Fruit fly (Drosophila melanogaster) whole organism: ENCODE measurements around the gene robl22E.

Experiments
- CG8478 ChIP-seq: fragments of >200 bp; optimal IDR thresholded peaks from 2 replicates; lab custom pipeline; 2018; ENCODE audit warnings: inconsistent platforms
- Dll ChIP-seq: fragments of >200 bp; optimal IDR thresholded peaks from 2 replicates; lab custom pipeline; 2017
- EcR ChIP-seq, 2 experiments: fragments of >200 bp; optimal IDR thresholded peaks; 2 replicates each; lab custom pipeline; 2017; ENCODE audit warnings: missing biosample characterization in 2 of 2, missing genetic modification characterization in 2 of 2, missing genetic modification reagents in 2 of 2
- pan ChIP-seq: fragments of >200 bp; optimal IDR thresholded peaks from 2 replicates; lab custom pipeline; 2017
- psq ChIP-seq: fragments of >200 bp; optimal IDR thresholded peaks from 2 replicates; lab custom pipeline; 2017
- usp ChIP-seq: fragments of >200 bp; optimal IDR thresholded peaks from 2 replicates; lab custom pipeline; 2017; ENCODE audit warnings: missing biosample characterization, missing genetic modification characterization, mixed read lengths

The robl22E gene

DNA sequence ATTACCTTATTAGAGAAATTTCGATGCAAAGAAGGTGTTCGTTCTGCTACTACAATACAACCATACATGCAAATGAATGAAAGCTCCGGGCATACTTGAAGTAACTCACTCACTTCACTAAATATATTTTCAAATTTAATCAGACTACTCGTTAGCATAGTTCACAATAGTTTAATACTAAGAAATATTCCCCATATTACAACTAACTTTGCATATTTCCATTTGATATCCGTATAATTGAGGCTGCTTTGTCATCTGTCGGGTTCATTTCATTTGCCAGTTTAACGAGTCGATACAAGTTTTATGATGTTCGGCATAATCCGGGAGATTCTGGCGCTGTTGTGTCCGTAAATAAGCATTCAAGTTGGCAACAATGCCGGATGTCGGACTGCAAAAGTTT, at the start of gene robl22E:
Gene robl22E, minus strand, starts transcription at position 101 of the 400 bp plus-strand sequence.
- no peak for TF ChIP-seq CG8478 (lab: Kevin White, UChicago)
- no peak for TF ChIP-seq pan (lab: Kevin White, UChicago)
- TF ChIP-seq psq (lab: Kevin White, UChicago), result no peak
- no peak for TF ChIP-seq Dll (lab: Kevin White, UChicago)
- no peak for TF ChIP-seq usp (GFP tag; lab: Kevin White, UChicago)
- no peak for TF ChIP-seq EcR (GFP tag; optimal IDR thresholded peaks at IDR 0.05; lab: Kevin White, UChicago)

DNA sequence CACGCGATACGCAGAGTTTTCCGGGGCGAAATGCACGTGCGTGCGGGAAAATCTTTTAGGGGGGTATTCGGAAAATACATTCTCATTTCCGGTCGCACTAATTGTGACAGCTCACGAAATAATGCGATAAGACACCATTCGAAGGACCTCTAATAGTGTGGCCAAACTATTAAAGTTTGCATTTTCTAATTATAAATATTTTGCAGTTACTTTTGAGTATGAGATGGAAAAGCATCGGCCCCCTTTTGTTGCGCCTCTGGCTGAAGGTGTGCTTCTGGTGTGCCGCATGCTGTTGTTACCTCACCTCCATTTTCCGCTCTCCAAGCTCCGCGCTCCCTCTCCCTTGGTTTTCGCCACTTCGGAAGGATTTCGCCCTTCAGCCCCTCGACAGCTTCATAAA, 23.6 kb upstream of the robl22E start:
- no peak for TF ChIP-seq usp (GFP tag; lab: Kevin White, UChicago)

DNA sequence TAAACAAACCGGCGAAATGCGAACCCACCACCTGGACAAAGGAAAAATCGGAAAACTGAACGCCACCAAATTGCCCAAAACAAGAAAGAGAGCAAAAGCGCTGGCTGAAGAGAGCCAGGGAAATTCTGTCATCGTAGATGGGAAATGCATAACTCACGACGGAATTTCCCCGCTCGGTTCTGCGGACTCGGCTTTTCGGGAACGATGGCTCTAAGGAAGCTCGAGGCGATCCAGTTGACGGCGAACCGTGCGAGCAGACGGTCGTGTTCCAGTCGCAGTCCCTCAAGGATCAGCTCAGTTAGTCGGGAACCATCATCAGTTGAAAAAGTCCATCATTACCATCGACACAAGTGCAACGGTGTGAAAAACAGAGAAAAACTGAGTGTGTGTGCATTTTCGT, 20.9 kb upstream of the robl22E start, which contains the start of gene eys:
Gene eys, plus strand, starts transcription at position 232 of the 400 bp plus-strand sequence.
- TF ChIP-seq psq (lab: Kevin White, UChicago) (no peak), CG8478 (lab: Kevin White, UChicago) (no peak), usp (GFP tag; lab: Kevin White, UChicago) (no peak), Dll (lab: Kevin White, UChicago) (no peak), EcR (GFP tag; optimal IDR thresholded peaks at IDR 0.05; lab: Kevin White, UChicago) (no peak), pan (lab: Kevin White, UChicago) (no peak)

DNA sequence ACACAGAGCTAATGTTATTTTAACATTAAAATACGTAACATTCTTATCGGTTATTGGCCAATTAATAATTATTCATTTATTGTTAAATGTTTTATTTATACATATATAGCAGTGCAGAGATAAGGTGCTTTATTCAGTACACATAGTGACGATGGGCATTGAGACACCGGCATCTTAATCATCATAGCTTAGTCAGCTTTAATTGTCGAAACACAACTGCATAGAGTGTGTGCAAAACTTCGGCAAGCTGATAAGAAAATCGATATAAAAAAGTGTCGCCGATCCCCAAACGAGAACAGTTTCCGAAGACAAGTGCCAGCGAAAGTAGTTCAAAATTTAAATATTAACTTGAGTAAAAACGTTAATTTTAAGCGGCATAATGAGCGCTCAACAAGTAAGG, 17.1 kb upstream of the robl22E start, which contains the start of gene CG16995:
Gene CG16995, plus strand, starts transcription at position 301 of the 400 bp plus-strand sequence.
- no peak for TF ChIP-seq Dll (lab: Kevin White, UChicago)
- no peak for TF ChIP-seq pan (lab: Kevin White, UChicago)
- TF ChIP-seq EcR (GFP tag; optimal IDR thresholded peaks at IDR 0.05; lab: Kevin White, UChicago), result no peak
- TF ChIP-seq psq (lab: Kevin White, UChicago), result no peak
- no peak for TF ChIP-seq usp (GFP tag; lab: Kevin White, UChicago)
- no peak for TF ChIP-seq CG8478 (lab: Kevin White, UChicago)

DNA sequence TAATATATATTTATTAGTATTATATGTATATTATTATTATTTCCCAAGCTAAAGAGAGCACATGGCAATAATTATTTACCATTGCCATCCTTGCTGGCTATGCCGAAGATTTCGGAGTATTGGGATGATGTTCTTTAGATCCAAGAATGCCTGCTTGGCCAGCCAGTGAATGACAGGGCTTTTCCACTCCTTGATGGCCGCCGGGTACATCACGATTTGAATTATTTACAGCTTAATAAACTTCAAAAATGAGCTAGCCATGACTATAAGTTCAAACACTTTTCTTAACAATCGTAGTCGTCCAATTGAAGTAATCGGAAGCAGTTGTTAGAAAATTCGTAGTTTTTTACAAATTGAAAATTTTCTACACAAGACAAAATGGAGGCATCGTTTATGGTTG, 9.3 kb upstream of the robl22E start, which contains the start of gene CG31949:
Gene CG31949, plus strand, starts transcription at position 301 of the 400 bp plus-strand sequence.
- no peak for TF ChIP-seq psq (lab: Kevin White, UChicago)
- TF ChIP-seq pan (lab: Kevin White, UChicago), result no peak
- no peak for TF ChIP-seq usp (GFP tag; lab: Kevin White, UChicago)
- no peak for TF ChIP-seq Dll (lab: Kevin White, UChicago)
- TF ChIP-seq EcR (GFP tag; optimal IDR thresholded peaks at IDR 0.05; lab: Kevin White, UChicago), result no peak
- TF ChIP-seq CG8478 (lab: Kevin White, UChicago), result no peak

DNA sequence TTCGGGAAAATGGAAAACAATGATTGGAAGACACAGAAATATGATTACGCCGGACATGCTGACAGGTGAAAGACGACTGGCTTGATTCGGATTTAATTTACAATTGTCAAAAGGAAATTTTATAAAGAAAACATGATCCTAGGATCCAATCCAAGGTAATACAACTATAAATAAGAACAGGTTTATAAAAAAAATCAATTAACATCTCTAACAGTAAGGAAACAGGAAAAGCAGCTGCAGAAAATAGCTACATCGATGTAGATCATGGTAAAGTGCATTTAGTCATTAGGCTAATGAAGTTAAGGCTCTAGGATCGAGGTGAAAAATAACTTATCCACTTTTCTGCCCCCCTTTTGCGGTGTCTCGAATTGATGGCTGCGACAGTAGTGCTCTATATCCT, 1.2 kb downstream of the robl22E start, which contains the start of gene CG17237:
Gene CG17237, minus strand, starts transcription at position 101 of the 400 bp plus-strand sequence.
- TF ChIP-seq Dll (lab: Kevin White, UChicago) (no peak), pan (lab: Kevin White, UChicago) (no peak), EcR (GFP tag; optimal IDR thresholded peaks at IDR 0.05; lab: Kevin White, UChicago) (no peak), CG8478 (lab: Kevin White, UChicago) (no peak), usp (GFP tag; lab: Kevin White, UChicago) (no peak), psq (lab: Kevin White, UChicago) (no peak)

DNA sequence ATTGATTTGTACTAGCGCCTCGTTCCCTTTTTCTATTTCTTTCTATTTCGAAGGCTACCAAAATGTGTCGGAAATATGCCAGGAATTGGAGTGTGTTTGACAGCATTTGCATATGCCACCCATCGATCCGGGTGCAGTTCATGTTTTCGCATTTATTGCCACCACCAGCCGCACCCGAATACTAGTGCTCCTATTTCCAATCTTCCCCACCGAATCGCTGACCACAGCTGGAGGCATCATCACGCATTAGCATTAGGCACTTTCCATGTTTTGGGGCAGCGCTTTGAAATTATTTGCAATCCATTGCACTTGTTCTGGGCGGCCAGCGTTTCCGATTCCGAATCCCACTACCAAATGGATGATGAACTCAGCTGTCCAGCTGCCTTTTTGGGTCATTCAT, 2.7 kb downstream of the robl22E start, which contains the start of gene CG42658:
Gene CG42658, minus strand, starts transcription at position 101 of the 400 bp plus-strand sequence.
- no peak for TF ChIP-seq pan (lab: Kevin White, UChicago)

DNA sequence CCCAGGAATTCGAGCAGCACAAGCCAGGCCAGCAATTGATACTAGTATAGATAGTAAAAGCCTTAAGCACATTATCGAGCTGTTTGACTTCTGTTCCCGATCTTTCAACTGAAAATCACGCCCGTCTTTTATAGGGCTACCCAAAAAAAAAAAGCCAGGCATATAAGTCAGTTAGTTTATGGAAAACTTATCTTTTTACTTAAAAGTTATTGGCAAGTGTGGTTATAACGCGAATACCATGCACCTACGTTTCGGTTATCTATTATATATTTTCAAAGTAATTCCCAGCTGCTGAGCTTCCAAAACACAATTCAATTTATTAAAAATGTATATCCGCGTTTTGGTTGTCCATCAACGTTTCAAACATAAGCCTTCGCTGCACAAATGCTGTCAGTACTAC, 3.8 kb downstream of the robl22E start, which contains the start of gene CG31681:
Gene CG31681, minus strand, starts transcription at position 101 of the 400 bp plus-strand sequence.
- TF ChIP-seq usp (GFP tag; lab: Kevin White, UChicago) (no peak), psq (lab: Kevin White, UChicago) (no peak), EcR (GFP tag; optimal IDR thresholded peaks at IDR 0.05; lab: Kevin White, UChicago) (no peak), CG8478 (lab: Kevin White, UChicago) (no peak), pan (lab: Kevin White, UChicago) (no peak), Dll (lab: Kevin White, UChicago) (no peak)

DNA sequence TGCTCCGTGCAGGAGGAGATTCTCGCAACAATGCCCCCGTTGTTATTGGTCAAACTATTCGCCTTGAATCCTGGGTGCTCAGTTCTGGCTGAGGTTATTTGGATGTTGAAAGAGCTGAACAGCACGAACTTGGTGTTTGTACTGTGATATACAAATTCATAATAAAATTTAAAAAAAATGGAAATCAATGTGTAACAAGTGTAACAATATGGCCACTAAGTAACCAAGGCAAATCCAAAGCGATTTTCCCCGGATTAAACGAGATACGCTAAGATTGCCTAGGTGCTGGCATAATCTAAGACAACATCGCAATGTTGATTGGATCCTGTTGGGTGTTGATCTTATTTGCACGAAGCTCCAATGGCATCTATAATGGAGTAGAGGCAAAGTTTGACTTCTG, 5.7 kb downstream of the robl22E start, which contains the start of gene CG4271:
Gene CG4271, plus strand, starts transcription at position 301 of the 400 bp plus-strand sequence.
- TF ChIP-seq psq (lab: Kevin White, UChicago) (no peak), EcR (GFP tag; optimal IDR thresholded peaks at IDR 0.05; lab: Kevin White, UChicago) (no peak), usp (GFP tag; lab: Kevin White, UChicago) (no peak), Dll (lab: Kevin White, UChicago) (no peak), CG8478 (lab: Kevin White, UChicago) (no peak)

DNA sequence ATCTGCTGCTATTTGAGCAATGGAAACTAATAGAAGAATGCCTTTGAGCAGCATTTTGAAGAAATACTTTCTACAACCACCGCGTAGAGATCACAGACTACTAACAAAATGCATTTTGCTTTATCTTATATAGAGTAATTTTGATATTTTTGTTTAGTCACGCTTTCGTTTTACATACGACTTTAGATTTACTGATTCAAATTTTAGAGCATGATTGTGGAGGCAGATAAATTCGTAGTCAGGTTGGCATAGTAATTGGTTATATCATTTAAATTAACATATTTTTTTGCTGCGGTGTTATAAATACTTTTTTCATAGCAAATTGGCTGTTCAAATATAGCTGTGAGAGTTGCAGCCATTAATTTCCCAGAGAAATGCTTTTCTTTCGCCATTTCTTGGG, 21.5 kb downstream of the robl22E start, which contains the start of gene CG17242:
Gene CG17242, minus strand, starts transcription at position 101 of the 400 bp plus-strand sequence.
- TF ChIP-seq psq (lab: Kevin White, UChicago) (no peak), EcR (GFP tag; optimal IDR thresholded peaks at IDR 0.05; lab: Kevin White, UChicago) (no peak), CG8478 (lab: Kevin White, UChicago) (no peak), pan (lab: Kevin White, UChicago) (no peak), usp (GFP tag; lab: Kevin White, UChicago) (no peak), Dll (lab: Kevin White, UChicago) (no peak)

DNA sequence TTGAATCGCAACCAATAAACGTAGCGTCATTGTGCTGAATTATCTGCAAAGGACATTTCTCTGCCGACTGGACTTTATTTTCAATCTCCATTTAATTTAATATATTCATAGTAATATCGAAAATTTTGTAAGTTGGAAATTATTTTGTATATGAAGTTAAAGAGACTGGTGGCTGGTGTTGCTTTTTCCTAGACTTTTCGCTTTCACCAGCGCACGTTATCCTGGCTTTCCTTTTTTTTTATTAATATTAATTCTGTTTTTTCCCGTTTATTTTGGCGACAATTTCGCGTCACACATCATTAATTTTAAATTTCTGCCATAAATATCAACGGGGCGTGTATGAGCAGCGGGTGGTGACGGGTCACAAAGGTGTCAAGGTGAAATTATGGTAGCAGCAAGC, 25.3 kb downstream of the robl22E start, which contains the start of gene CG34049:
Gene CG34049, minus strand, starts transcription at position 101 of the 400 bp plus-strand sequence.
- no peak for TF ChIP-seq Dll (lab: Kevin White, UChicago)
- no peak for TF ChIP-seq CG8478 (lab: Kevin White, UChicago)
- TF ChIP-seq psq (lab: Kevin White, UChicago), result no peak
- TF ChIP-seq usp (GFP tag; lab: Kevin White, UChicago), result no peak
- TF ChIP-seq pan (lab: Kevin White, UChicago), result no peak
- no peak for TF ChIP-seq EcR (GFP tag; optimal IDR thresholded peaks at IDR 0.05; lab: Kevin White, UChicago)

DNA sequence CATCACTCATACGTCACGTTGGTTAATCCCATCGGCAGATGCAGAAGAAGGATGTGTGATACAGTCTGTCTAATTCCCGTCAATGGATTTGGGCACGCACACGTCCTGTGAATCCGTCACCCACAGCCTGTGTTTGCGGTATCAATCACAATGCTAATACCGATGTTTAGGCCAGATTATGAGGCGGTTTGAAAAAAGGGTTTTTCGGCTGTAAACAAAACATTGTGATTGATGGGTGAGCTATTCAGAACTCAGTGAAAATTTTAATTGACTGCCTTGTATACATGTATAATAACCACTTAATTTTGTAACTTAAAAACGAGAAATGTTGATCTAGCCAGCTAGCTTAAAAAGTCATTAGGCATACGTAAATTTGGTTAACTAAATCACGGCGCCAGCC, 27.4 kb downstream of the robl22E start, which contains the start of gene CG4270:
Gene CG4270, plus strand, starts transcription at position 301 of the 400 bp plus-strand sequence.
- TF ChIP-seq Dll (lab: Kevin White, UChicago) (no peak), EcR (GFP tag; optimal IDR thresholded peaks at IDR 0.05; lab: Kevin White, UChicago) (no peak), pan (lab: Kevin White, UChicago) (no peak), psq (lab: Kevin White, UChicago) (no peak), usp (GFP tag; lab: Kevin White, UChicago) (no peak), CG8478 (lab: Kevin White, UChicago) (no peak)
